Worm (Caenorhabditis elegans) whole organism, L2 larva: ENCODE measurements around the gene mab-23.

Experiments
- F13H6.1 ChIP-seq: sonication (generic microtip); optimal IDR thresholded peaks from 2 replicates; lab custom pipeline; 2016; ENCODE audit warnings: missing genetic modification characterization, missing compliant biosample characterization
- R02D3.7 ChIP-seq: fragments of 150-350 bp; optimal IDR thresholded peaks from 2 replicates; lab custom pipeline; 2014; ENCODE audit warnings: missing biosample characterization, missing genetic modification characterization
- Y55F3AM.14 ChIP-seq: fragments of 200-800 bp; sonication (Bioruptor generic); optimal IDR thresholded peaks from 2 replicates; lab custom pipeline; 2018; ENCODE audit warnings: mild to moderate bottlenecking, missing genetic modification characterization, missing compliant biosample characterization
- ZK546.5 ChIP-seq: sonication (generic microtip); optimal IDR thresholded peaks from 2 replicates; lab custom pipeline; 2017; ENCODE audit warnings: missing biosample characterization, missing genetic modification characterization
- alr-1 ChIP-seq: fragments of 150-350 bp; optimal IDR thresholded peaks from 2 replicates; lab custom pipeline; 2014; ENCODE audit warnings: missing biosample characterization, missing genetic modification characterization
- blmp-1 ChIP-seq: sonication (generic microtip); optimal IDR thresholded peaks from 2 replicates; lab custom pipeline; 2017; ENCODE audit warnings: missing genetic modification characterization, mild to moderate bottlenecking, missing compliant biosample characterization, antibody characterized with exemption, moderate library complexity; ENCODE audit not compliant: insufficient read depth
- ceh-82 ChIP-seq: fragments of 150-350 bp; optimal IDR thresholded peaks from 2 replicates; lab custom pipeline; 2014; ENCODE audit warnings: missing biosample characterization, missing genetic modification characterization
- crh-2 ChIP-seq: sonication (generic microtip); optimal IDR thresholded peaks from 2 replicates; lab custom pipeline; 2017; ENCODE audit warnings: missing biosample characterization, missing genetic modification characterization
- egl-27 ChIP-seq: sonication (generic microtip); optimal IDR thresholded peaks from 3 replicates; lab custom pipeline; 2017; ENCODE audit warnings: missing biosample characterization, missing genetic modification reagents, missing genetic modification characterization
- elt-1 ChIP-seq: fragments of 150-350 bp; optimal IDR thresholded peaks from 2 replicates; lab custom pipeline; 2014; ENCODE audit warnings: missing biosample characterization, missing genetic modification characterization
- elt-3 ChIP-seq: sonication (generic microtip); optimal IDR thresholded peaks from 2 replicates; lab custom pipeline; 2017; ENCODE audit warnings: missing biosample characterization, missing genetic modification characterization
- fos-1 ChIP-seq: fragments of 150-350 bp; optimal IDR thresholded peaks from 2 replicates; lab custom pipeline; 2014; ENCODE audit warnings: missing biosample characterization, missing genetic modification characterization
- gmeb-1 ChIP-seq: fragments of 150-350 bp; optimal IDR thresholded peaks from 2 replicates; lab custom pipeline; 2014; ENCODE audit warnings: missing biosample characterization, missing genetic modification characterization
- lin-13 ChIP-seq: fragments of 150-350 bp; optimal IDR thresholded peaks from 2 replicates; lab custom pipeline; 2014; ENCODE audit warnings: missing biosample characterization, missing genetic modification reagents, missing genetic modification characterization
- lin-39 ChIP-seq: fragments of 150-350 bp; optimal IDR thresholded peaks from 2 replicates; lab custom pipeline; 2014; ENCODE audit warnings: missing biosample characterization, missing genetic modification reagents, missing genetic modification characterization
- lsy-2 ChIP-seq, 2 experiments: fragments of 150-350 bp in 1 of 2; sonication (generic microtip) in 1 of 2; optimal IDR thresholded peaks; 2 replicates each; lab custom pipeline; 2014 to 2017; ENCODE audit warnings: missing biosample characterization in 2 of 2, missing genetic modification characterization in 2 of 2
- mab-5 ChIP-seq: fragments of 150-350 bp; optimal IDR thresholded peaks from 2 replicates; lab custom pipeline; 2014; ENCODE audit warnings: missing biosample characterization, missing genetic modification characterization
- mbf-1 ChIP-seq: sonication (generic microtip); optimal IDR thresholded peaks from 2 replicates; lab custom pipeline; 2017; ENCODE audit warnings: missing biosample characterization, missing genetic modification characterization
- mdl-1 ChIP-seq, 2 experiments: fragments of 150-350 bp in 1 of 2; sonication (generic microtip) in 1 of 2; optimal IDR thresholded peaks; 2 replicates each; lab custom pipeline; 2017; ENCODE audit warnings: missing biosample characterization in 2 of 2, missing genetic modification characterization in 2 of 2
- nhr-11 ChIP-seq: fragments of 150-350 bp; optimal IDR thresholded peaks from 2 replicates; lab custom pipeline; 2014; ENCODE audit warnings: missing biosample characterization, missing genetic modification characterization
- nhr-12 ChIP-seq: fragments of 150-350 bp; optimal IDR thresholded peaks from 2 replicates; lab custom pipeline; 2014; ENCODE audit warnings: missing biosample characterization, missing genetic modification characterization
- nhr-129 ChIP-seq: fragments of 150-350 bp; optimal IDR thresholded peaks from 2 replicates; lab custom pipeline; 2014; ENCODE audit warnings: missing biosample characterization, missing genetic modification characterization
- nhr-21 ChIP-seq: fragments of 150-350 bp; optimal IDR thresholded peaks from 2 replicates; lab custom pipeline; 2014; ENCODE audit warnings: missing biosample characterization, missing genetic modification characterization
- nhr-23 ChIP-seq: fragments of 150-350 bp; optimal IDR thresholded peaks from 2 replicates; lab custom pipeline; 2014; ENCODE audit warnings: missing biosample characterization, missing genetic modification reagents, missing genetic modification characterization
- nhr-25 ChIP-seq: fragments of 150-350 bp; sonication (generic microtip); optimal IDR thresholded peaks from 3 replicates; lab custom pipeline; 2014; ENCODE audit warnings: missing biosample characterization, missing genetic modification characterization
- nhr-6 ChIP-seq: fragments of 150-350 bp; optimal IDR thresholded peaks from 2 replicates; lab custom pipeline; 2014; ENCODE audit warnings: missing biosample characterization, missing genetic modification characterization
- peb-1 ChIP-seq: fragments of 150-350 bp; optimal IDR thresholded peaks from 2 replicates; lab custom pipeline; 2014; ENCODE audit warnings: missing biosample characterization, missing genetic modification characterization
- sem-4 ChIP-seq: fragments of 150-350 bp; optimal IDR thresholded peaks from 2 replicates; lab custom pipeline; 2014; ENCODE audit warnings: missing biosample characterization, missing genetic modification reagents, missing genetic modification characterization
- skn-1 ChIP-seq: sonication (generic microtip); optimal IDR thresholded peaks from 2 replicates; lab custom pipeline; 2017; ENCODE audit warnings: missing biosample characterization, missing genetic modification characterization
- sma-3 ChIP-seq: sonication (generic microtip); optimal IDR thresholded peaks from 2 replicates; lab custom pipeline; 2016; ENCODE audit warnings: missing genetic modification reagents, missing genetic modification characterization, missing compliant biosample characterization
- sma-9 ChIP-seq, 2 experiments: fragments of 150-350 bp in 1 of 2; sonication (generic microtip) in 1 of 2; optimal IDR thresholded peaks; 2 replicates each; lab custom pipeline; 2014 to 2016; ENCODE audit warnings: missing genetic modification characterization in 2 of 2, mild to moderate bottlenecking in 1 of 2, missing biosample characterization in 1 of 2, missing compliant biosample characterization in 1 of 2, missing genetic modification reagents in 1 of 2, moderate library complexity in 1 of 2
- unc-55 ChIP-seq: fragments of 150-350 bp; sonication (generic microtip); optimal IDR thresholded peaks from 3 replicates; lab custom pipeline; 2014; ENCODE audit warnings: missing biosample characterization, missing genetic modification reagents, missing genetic modification characterization
- unc-62 ChIP-seq: fragments of 150-350 bp; optimal IDR thresholded peaks from 2 replicates; lab custom pipeline; 2014; ENCODE audit warnings: missing biosample characterization, missing genetic modification reagents, missing genetic modification characterization
- ztf-1 ChIP-seq: fragments of 200-800 bp; sonication (Bioruptor generic); conservative IDR thresholded peaks from 2 replicates; pipeline ENCODE4 v1.3.6; 2022; ENCODE audit warnings: missing genetic modification characterization, missing compliant biosample characterization
- ztf-4 ChIP-seq: fragments of 150-350 bp; optimal IDR thresholded peaks from 2 replicates; lab custom pipeline; 2014; ENCODE audit warnings: missing biosample characterization, missing genetic modification characterization

mab-23 gene

DNA sequence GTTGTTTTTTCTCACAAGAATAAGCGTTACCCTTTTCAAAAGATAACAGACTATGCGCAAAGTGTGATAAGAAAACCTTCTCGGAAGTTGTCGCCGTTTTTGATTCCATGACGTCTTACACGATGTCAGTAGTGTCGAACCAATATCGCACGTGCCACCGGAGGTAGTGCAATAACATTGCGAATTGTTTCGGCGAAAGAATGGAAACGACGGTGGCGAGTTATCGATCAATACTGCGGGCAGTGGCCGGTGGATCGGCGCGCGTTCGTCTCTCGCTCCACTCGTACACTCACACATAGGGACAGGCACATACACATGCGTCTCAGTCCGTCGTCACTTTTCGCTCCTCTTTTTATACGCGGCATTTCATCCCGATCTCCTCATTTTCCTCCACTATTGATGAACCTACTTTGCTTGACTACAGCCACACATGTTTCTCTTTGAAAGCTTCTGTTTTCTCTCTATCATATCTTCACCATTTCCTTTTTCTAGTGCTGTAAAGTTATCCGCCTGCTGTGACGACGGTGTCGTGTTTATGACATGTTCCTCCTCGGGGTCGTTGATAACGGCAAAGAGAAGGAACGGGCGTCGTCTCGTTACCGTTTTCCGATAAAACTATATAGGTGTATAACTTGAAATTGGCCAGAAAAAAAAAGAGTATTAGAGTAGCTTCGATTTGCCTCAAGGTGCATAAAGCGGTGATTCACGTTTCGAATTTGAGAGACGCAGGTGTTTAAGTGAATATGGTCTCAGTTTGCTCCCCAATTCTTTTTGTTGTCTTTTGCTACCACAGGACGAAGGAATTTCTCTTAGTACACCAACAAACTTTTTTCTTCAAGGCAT lies 48.5 kb downstream of the mab-23 start:
- TF ChIP-seq lin-39 (tag; lab: Kevin White, UChicago) (no peak), elt-1 (tag; lab: Kevin White, UChicago) (no peak), fos-1 (tag; lab: Kevin White, UChicago) (peak; percentile 64), nhr-21 (tag; lab: Kevin White, UChicago) (peak; percentile 65), skn-1 (tag; lab: Kevin White, UChicago) (no peak), nhr-23 (no peak), F13H6.1 (tag; lab: Kevin White, UChicago) (peak; percentile 62), mab-5 (tag; lab: Kevin White, UChicago) (no peak), ztf-1 (no peak), nhr-6 (no peak), nhr-12 (tag; lab: Kevin White, UChicago) (no peak), sma-3 (peak; percentile 22), Y55F3AM.14 (GFP tag; lab: Kevin White, UChicago) (peak; percentile 65), gmeb-1 (tag; lab: Kevin White, UChicago) (no peak), R02D3.7 (tag; lab: Kevin White, UChicago) (no peak), peb-1 (tag; lab: Kevin White, UChicago) (peak; percentile 11), mdl-1 (tag; optimal IDR thresholded peaks at IDR 0.05; lab: Kevin White, UChicago) (peak; percentile 60 to 73), ZK546.5 (no peak), ceh-82 (tag; lab: Kevin White, UChicago) (no peak), ztf-4 (tag; lab: Kevin White, UChicago) (no peak), crh-2 (tag; lab: Kevin White, UChicago) (peak; percentile 12), nhr-25 (tag; lab: Kevin White, UChicago) (peak; percentile 10), unc-55 (no peak), egl-27 (tag; lab: Kevin White, UChicago) (peak; percentile 49), lsy-2 (tag; optimal IDR thresholded peaks at IDR 0.05; lab: Kevin White, UChicago) (peak in 1 of 2 experiments; percentile 19), elt-3 (tag; lab: Kevin White, UChicago) (no peak), blmp-1 (no peak), nhr-129 (tag; lab: Kevin White, UChicago) (peak; percentile 61), sma-9 (GFP tag; optimal IDR thresholded peaks at IDR 0.05; lab: Kevin White, UChicago) (peak; percentile 46), sma-9 (tag; optimal IDR thresholded peaks at IDR 0.05; lab: Kevin White, UChicago) (no peak)

DNA sequence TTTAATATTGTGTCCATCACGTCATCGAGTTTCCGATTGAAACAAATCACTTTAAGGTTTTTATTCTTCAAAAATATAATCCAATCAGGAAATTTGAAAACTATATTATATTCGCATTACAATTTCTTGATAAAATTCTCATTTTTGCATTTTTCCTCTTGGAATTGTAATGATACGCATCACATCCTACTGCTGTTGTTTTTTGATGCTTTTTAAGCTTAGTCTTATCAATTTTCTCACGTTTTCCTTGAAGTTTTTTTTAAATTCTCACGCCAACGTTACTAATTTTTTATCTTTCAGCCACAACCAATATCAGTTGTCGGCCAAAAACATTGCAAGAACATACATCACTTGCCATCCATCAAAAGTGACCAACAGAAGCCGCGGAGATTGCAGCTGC lies 49.3 kb downstream of the mab-23 start, which contains the start of gene gsp-1:
Gene gsp-1 (plus strand): TSS at position 301 of the 400 bp plus-strand sequence.
- TF ChIP-seq nhr-129 (tag; lab: Kevin White, UChicago) (no peak), sem-4 (no peak), nhr-25 (tag; lab: Kevin White, UChicago) (no peak), ZK546.5 (no peak), nhr-11 (no peak), alr-1 (tag; lab: Kevin White, UChicago) (no peak), ztf-4 (tag; lab: Kevin White, UChicago) (no peak), blmp-1 (no peak), gmeb-1 (tag; lab: Kevin White, UChicago) (no peak), mbf-1 (no peak), unc-62 (GFP tag; lab: Kevin White, UChicago) (no peak), fos-1 (tag; lab: Kevin White, UChicago) (no peak), nhr-23 (no peak), sma-3 (no peak), nhr-12 (tag; lab: Kevin White, UChicago) (no peak), unc-55 (no peak)

- no peak for TF ChIP-seq alr-1 (tag; lab: Kevin White, UChicago)
- no peak for TF ChIP-seq nhr-21 (tag; lab: Kevin White, UChicago)
- TF ChIP-seq nhr-12 (tag; lab: Kevin White, UChicago) = no peak
- TF ChIP-seq unc-55 = no peak
- no peak for TF ChIP-seq lin-13 (GFP tag; lab: Kevin White, UChicago)
- TF ChIP-seq F13H6.1 (tag; lab: Kevin White, UChicago) = no peak
- TF ChIP-seq sma-3 = no peak
- no peak for TF ChIP-seq crh-2 (tag; lab: Kevin White, UChicago)
- TF ChIP-seq nhr-25 (tag; lab: Kevin White, UChicago) = no peak
- TF ChIP-seq unc-62 (GFP tag; lab: Kevin White, UChicago) = no peak
- TF ChIP-seq skn-1 (tag; lab: Kevin White, UChicago) = no peak
Observed at ce11 chrV:10683458-10683857, 50.6 kb downstream of the mab-23 start.
